Worm (Caenorhabditis elegans): ENCODE data around the gene F38H4.3.

DNA sequence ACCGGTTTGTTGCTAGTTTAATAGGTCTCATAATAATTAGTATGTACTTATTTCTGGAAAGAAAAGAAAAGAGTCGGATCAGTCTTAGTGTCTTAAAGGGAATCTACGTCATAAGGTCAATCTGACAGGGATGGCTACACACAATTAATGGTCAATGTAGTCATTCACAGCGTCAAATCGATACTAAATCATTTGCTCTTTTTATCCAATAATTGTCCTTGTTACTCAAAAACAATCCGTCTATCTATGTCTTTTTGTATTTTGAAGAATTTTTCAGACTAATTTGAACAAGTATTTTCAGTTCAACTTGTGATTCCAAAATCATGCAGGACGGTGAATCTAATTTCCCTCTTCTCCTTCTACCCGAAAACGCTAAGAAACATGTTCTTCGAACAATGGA lies 3.6 kb upstream of the F38H4.3 start, which contains the start of gene fbxb-3:
- TF ChIP-seq dao-5 (tag; optimal IDR thresholded peaks at IDR 0.05) (no peak), W03F9.2 (tag; optimal IDR thresholded peaks at IDR 0.05) (no peak)
